Fruit fly (Drosophila melanogaster) whole organism, wandering third instar larva: ENCODE results near the gene CG31253.
"Not testable (repeated sequence)": the region's sequence is repeated elsewhere in the genome, so short reads cannot be mapped to it uniquely, and the experiment has no call there.

Experiments
- CG32264 ChIP-seq: fragments of 200-800 bp; sonication (Bioruptor generic); optimal IDR thresholded peaks from 2 replicates; lab custom pipeline; 2016; ENCODE audit warnings: missing biosample characterization, missing genetic modification characterization
- CG9705 ChIP-seq: fragments of 200-800 bp; sonication (Bioruptor generic); optimal IDR thresholded peaks from 2 replicates; lab custom pipeline; 2018; ENCODE audit warnings: missing biosample characterization, mild to moderate bottlenecking, missing genetic modification characterization
- CrebA ChIP-seq: fragments of 200-800 bp; sonication (Bioruptor generic); optimal IDR thresholded peaks from 2 replicates; lab custom pipeline; 2016; ENCODE audit warnings: missing biosample characterization, mild to moderate bottlenecking, missing genetic modification characterization, borderline replicate concordance
- Dif ChIP-seq: fragments of 200-275, 200-300 bp; sonication (Bioruptor generic); optimal IDR thresholded peaks from 2 replicates; lab custom pipeline; 2018; ENCODE audit warnings: missing biosample characterization, missing genetic modification characterization; ENCODE audit not compliant: partially characterized antibody
- GATAd ChIP-seq: sonication (Bioruptor generic); optimal IDR thresholded peaks from 2 replicates; lab custom pipeline; 2016; ENCODE audit warnings: missing biosample characterization, missing genetic modification characterization
- HLH106 ChIP-seq: fragments of 200-800 bp; optimal IDR thresholded peaks from 3 replicates; lab custom pipeline; 2019; ENCODE audit warnings: missing biosample characterization, mild to moderate bottlenecking, missing genetic modification characterization, moderate library complexity
- Hnf4 ChIP-seq: fragments of 200-800 bp; sonication (Bioruptor generic); optimal IDR thresholded peaks from 2 replicates; lab custom pipeline; 2016; ENCODE audit warnings: missing biosample characterization, mild to moderate bottlenecking, missing genetic modification characterization
- Hr78 ChIP-seq: fragments of >200 bp; optimal IDR thresholded peaks from 2 replicates; lab custom pipeline; 2017; ENCODE audit warnings: missing biosample characterization, missing genetic modification characterization
- Hr83 ChIP-seq: fragments of 200-300 bp; sonication (Bioruptor generic); optimal IDR thresholded peaks from 2 replicates; lab custom pipeline; 2016; ENCODE audit warnings: missing biosample characterization, mild to moderate bottlenecking, missing genetic modification characterization, moderate library complexity; ENCODE audit not compliant: poor library complexity, severe bottlenecking
- Jra ChIP-seq: sonication (Bioruptor generic); optimal IDR thresholded peaks from 2 replicates; lab custom pipeline; 2016; ENCODE audit warnings: missing biosample characterization, missing genetic modification characterization
- Mio ChIP-seq: sonication (Bioruptor generic); optimal IDR thresholded peaks from 2 replicates; lab custom pipeline; 2016; ENCODE audit warnings: missing biosample characterization, missing genetic modification characterization
- Myc ChIP-seq: fragments of >200 bp; optimal IDR thresholded peaks from 2 replicates; lab custom pipeline; 2017
- N ChIP-seq: fragments of >200 bp; optimal IDR thresholded peaks from 2 replicates; lab custom pipeline; 2018; ENCODE audit warnings: missing biosample characterization, missing external identifiers, missing genetic modification characterization
- OdsH ChIP-seq: fragments of 200-800 bp; sonication (Bioruptor generic); optimal IDR thresholded peaks from 2 replicates; lab custom pipeline; 2016; ENCODE audit warnings: missing biosample characterization, mild to moderate bottlenecking, missing genetic modification characterization
- Rel ChIP-seq, 2 experiments: fragments of 200-800 bp; sonication (Bioruptor generic) in 1 of 2; optimal IDR thresholded peaks; 2 replicates in 1 of 2; 3 replicates in 1 of 2; lab custom pipeline; 2016 to 2019; ENCODE audit warnings: mild to moderate bottlenecking in 2 of 2, missing biosample characterization in 2 of 2, missing genetic modification characterization in 2 of 2, moderate library complexity in 1 of 2
- Sp1 ChIP-seq: fragments of 200-800 bp; sonication (Bioruptor generic); optimal IDR thresholded peaks from 3 replicates; lab custom pipeline; 2019; ENCODE audit warnings: missing biosample characterization, mild to moderate bottlenecking, missing genetic modification characterization, moderate library complexity
- brk ChIP-seq: fragments of 200-800 bp; sonication (Bioruptor generic); optimal IDR thresholded peaks from 2 replicates; lab custom pipeline; 2016; ENCODE audit warnings: missing biosample characterization, mild to moderate bottlenecking, missing genetic modification characterization
- dl ChIP-seq, 2 experiments: fragments of 175-275, 200-275 bp in 1 of 2; fragments of 200-275 bp in 1 of 2; sonication (Bioruptor generic); optimal IDR thresholded peaks; lab custom pipeline; 2018; ENCODE audit warnings: mild to moderate bottlenecking in 2 of 2, missing biosample characterization in 2 of 2, missing genetic modification characterization in 2 of 2, moderate library complexity in 2 of 2; ENCODE audit not compliant: partially characterized antibody in 2 of 2, insufficient read depth in 1 of 2
- dsf ChIP-seq: sonication (Bioruptor generic); optimal IDR thresholded peaks from 2 replicates; lab custom pipeline; 2016; ENCODE audit warnings: missing biosample characterization, missing genetic modification characterization, borderline replicate concordance
- ey ChIP-seq: fragments of 200-800 bp; sonication (Bioruptor generic); optimal IDR thresholded peaks from 2 replicates; lab custom pipeline; 2016; ENCODE audit warnings: missing biosample characterization, missing genetic modification characterization
- foxo ChIP-seq, 2 experiments: fragments of 200-800 bp; sonication (Bioruptor generic); optimal IDR thresholded peaks; 2 replicates in 1 of 2; 3 replicates in 1 of 2; lab custom pipeline; 2016 to 2017; ENCODE audit warnings: missing biosample characterization in 2 of 2, missing genetic modification characterization in 2 of 2
- fru ChIP-seq: fragments of 200-800 bp; sonication (Bioruptor generic); optimal IDR thresholded peaks from 3 replicates; lab custom pipeline; 2016; ENCODE audit warnings: missing biosample characterization, mild to moderate bottlenecking, missing genetic modification characterization
- h ChIP-seq: fragments of 200-800 bp; sonication (Bioruptor generic); optimal IDR thresholded peaks from 3 replicates; lab custom pipeline; 2016; ENCODE audit warnings: missing biosample characterization, mild to moderate bottlenecking, missing genetic modification characterization
- lola ChIP-seq: fragments of >200 bp; optimal IDR thresholded peaks from 2 replicates; lab custom pipeline; 2017; ENCODE audit warnings: missing biosample characterization, missing genetic modification characterization
- pan ChIP-seq: fragments of >200 bp; optimal IDR thresholded peaks from 2 replicates; lab custom pipeline; 2017
- psq ChIP-seq: fragments of 200-800 bp; sonication (Bioruptor generic); optimal IDR thresholded peaks from 3 replicates; lab custom pipeline; 2017; ENCODE audit warnings: missing biosample characterization, mild to moderate bottlenecking, missing genetic modification characterization, moderate library complexity
- sage ChIP-seq: fragments of 200-800 bp; sonication (Bioruptor generic); optimal IDR thresholded peaks from 2 replicates; lab custom pipeline; 2016; ENCODE audit warnings: missing biosample characterization, mild to moderate bottlenecking, missing genetic modification characterization
- sv ChIP-seq: fragments of 200-800 bp; sonication (Bioruptor generic); optimal IDR thresholded peaks from 3 replicates; lab custom pipeline; 2016; ENCODE audit warnings: missing biosample characterization, missing genetic modification characterization
- usp ChIP-seq: fragments of >200 bp; optimal IDR thresholded peaks from 2 replicates; lab custom pipeline; 2017; ENCODE audit warnings: missing biosample characterization, missing genetic modification characterization
- woc ChIP-seq: sonication (Bioruptor generic); optimal IDR thresholded peaks from 2 replicates; lab custom pipeline; 2016; ENCODE audit warnings: missing biosample characterization, mild to moderate bottlenecking, missing genetic modification characterization

CG31253 gene

DNA sequence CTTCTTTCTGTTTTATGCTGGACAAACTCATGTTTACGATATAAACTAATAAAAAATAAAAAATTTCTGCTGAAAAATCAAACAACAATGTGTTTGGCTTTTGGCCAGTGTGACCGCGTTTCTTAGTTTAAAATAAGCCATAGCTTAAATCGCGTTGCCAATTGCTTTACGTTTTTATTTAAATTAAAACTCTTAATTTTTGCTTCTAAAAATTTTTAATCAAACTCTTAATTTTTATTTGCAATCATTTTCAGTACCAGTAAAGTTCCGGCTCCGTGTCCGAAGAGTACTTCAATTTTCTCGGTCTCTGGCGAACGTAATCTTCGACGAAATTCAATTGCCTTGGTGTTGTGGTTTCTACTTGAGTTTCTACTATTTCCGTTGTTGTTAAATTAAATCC, 1.2 kb downstream of the CG31253 start, which contains the start of the genes CG42487 and CG4884:
Gene CG42487, minus strand, starts transcription at position 101 of the 400 bp plus-strand sequence.
Gene CG4884, minus strand, starts transcription at position 101 of the 400 bp plus-strand sequence.
- not testable (repeated sequence) for TF ChIP-seq Jra, GATAd, CG32264 (GFP tag; lab: Kevin White, UChicago)

DNA sequence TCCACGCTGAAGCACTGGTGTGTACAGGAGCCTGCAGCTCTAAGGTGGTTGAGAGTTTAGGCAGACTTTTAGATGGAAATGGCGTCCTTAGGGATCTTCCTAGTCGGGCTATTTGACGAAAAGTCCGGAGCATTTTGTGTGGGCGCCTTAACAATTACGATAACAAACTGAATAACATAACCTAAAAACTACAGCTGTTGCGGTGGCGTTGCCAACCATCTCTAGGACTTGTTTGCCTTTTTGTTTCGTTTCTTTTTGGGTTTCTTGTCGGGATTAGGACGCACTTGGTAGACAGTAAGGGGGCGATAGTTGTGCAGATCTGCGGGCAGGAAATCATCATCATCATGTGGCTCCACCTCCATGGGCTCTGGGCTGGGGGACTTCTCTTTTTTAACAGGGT, 2.4 kb downstream of the CG31253 start:
- TF ChIP-seq pan (lab: Kevin White, UChicago) (no peak), usp (no peak), brk (GFP tag; lab: Kevin White, UChicago) (no peak), Jra (GFP tag; lab: Kevin White, UChicago) (no peak), Hr83 (GFP tag; lab: Kevin White, UChicago) (no peak), CG32264 (GFP tag; lab: Kevin White, UChicago) (no peak), N (GFP tag; lab: Kevin White, UChicago) (no peak), OdsH (GFP tag; lab: Kevin White, UChicago) (no peak), h (GFP tag; lab: Kevin White, UChicago) (no peak), foxo (GFP tag; optimal IDR thresholded peaks at IDR 0.05; lab: Kevin White, UChicago) (no peak), woc (no peak), lola (GFP tag; lab: Kevin White, UChicago) (no peak), Dif (no peak), sage (GFP tag; lab: Kevin White, UChicago) (no peak), HLH106 (tag; lab: Kevin White, UChicago) (no peak), CrebA (GFP tag; lab: Kevin White, UChicago) (no peak), ey (GFP tag; lab: Kevin White, UChicago) (no peak), sv (GFP tag; lab: Kevin White, UChicago) (no peak)
- TF ChIP-seq, all 38 proteins: peak for 0

DNA sequence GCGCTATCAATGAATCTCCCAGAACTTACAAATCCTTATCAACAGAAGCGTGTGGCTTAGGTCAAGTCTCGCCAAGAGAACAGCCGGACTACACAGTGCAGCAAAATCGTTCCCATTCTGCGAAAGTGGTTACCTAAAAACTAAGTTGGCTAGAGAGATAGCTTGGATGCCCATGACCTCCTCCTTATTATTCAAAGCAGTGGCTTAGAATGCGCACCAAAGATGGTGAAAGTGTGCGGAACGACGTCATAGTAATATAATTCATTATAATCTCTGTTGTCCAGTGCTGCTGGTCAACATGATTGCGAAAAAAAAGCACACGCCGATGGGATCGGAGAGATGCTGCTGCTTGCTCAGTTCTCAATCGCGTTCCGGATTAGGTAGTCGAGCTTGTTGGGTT, 5.8 kb downstream of the CG31253 start, which contains the start of gene Nep7:
Gene Nep7, plus strand, starts transcription at position 385 of the 400 bp plus-strand sequence.
- TF ChIP-seq GATAd (GFP tag; lab: Kevin White, UChicago) (no peak), Jra (GFP tag; lab: Kevin White, UChicago) (no peak), HLH106 (tag; lab: Kevin White, UChicago) (peak; percentile 10), Rel (GFP tag; optimal IDR thresholded peaks at IDR 0.05; lab: Kevin White, UChicago) (no peak), Rel (tag; optimal IDR thresholded peaks at IDR 0.05; lab: Kevin White, UChicago) (peak; percentile 82), OdsH (GFP tag; lab: Kevin White, UChicago) (no peak)

DNA sequence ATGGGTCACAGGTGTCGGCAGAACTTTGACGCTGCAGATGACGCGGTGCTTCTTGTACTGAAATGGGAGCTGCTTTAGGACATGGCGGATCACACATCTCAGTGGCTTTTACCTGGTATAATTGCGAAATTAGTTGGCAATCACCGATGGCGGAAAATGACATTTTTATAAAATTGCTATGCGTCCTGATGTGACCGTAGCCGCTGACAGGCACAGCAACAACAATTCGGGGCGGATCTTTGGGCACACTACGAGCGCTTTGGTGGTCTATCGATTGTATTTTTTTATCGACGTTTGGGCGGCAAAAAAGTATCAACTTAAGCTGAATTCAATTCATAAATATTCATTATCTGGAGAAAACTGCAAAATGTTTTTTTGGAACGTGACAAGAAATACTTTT, 6.5 kb downstream of the CG31253 start, which contains the start of gene CG4951:
Gene CG4951, minus strand, starts transcription at position 223 of the 400 bp plus-strand sequence.
- TF ChIP-seq Dif (no peak), OdsH (GFP tag; lab: Kevin White, UChicago) (no peak), lola (GFP tag; lab: Kevin White, UChicago) (no peak), dl (GFP tag; optimal IDR thresholded peaks at IDR 0.05; lab: Kevin White, UChicago; ENCODE audit: insufficient read depth in 1 of 2, partially characterized antibody in 2 of 2) (no peak), dsf (no peak), Mio (no peak), fru (no peak), Jra (GFP tag; lab: Kevin White, UChicago) (no peak), usp (no peak), Hr78 (GFP tag; lab: Kevin White, UChicago) (no peak)
- TF ChIP-seq, all 38 proteins: peak for 0

DNA sequence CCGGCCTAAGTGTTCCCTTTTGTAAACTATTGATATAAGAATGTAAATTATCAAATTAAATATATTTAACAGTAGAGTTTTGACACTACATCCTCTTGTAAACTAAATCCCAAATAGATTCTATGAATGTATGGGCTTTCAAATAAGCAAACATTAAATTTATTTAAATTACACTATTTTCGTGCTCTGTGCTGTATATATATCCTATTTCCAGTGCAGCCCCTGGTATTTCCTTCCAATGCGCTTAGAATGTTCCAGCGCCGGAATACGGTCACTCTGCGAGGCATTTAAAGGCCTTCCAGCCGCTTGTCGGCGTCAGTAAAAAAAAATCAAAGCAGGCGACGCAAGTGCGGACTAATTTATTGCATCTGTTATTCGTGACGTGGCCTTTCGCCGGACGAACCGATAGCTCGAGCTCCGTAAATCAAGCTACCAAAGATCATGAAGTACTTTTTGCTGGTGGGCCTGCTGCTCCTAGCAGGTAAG, 11.9 kb downstream of the CG31253 start, which contains the start of gene Gp93:
Gene Gp93, plus strand, starts transcription at position 291 of the 486 bp plus-strand sequence.
- TF ChIP-seq N (GFP tag; lab: Kevin White, UChicago) (no peak), Hnf4 (GFP tag; lab: Kevin White, UChicago) (no peak), sage (GFP tag; lab: Kevin White, UChicago) (no peak), pan (lab: Kevin White, UChicago) (no peak), fru (no peak), Hr83 (GFP tag; lab: Kevin White, UChicago) (peak; percentile 41), GATAd (GFP tag; lab: Kevin White, UChicago) (no peak), CG32264 (GFP tag; lab: Kevin White, UChicago) (no peak), Mio (no peak), ey (GFP tag; lab: Kevin White, UChicago) (peak; percentile 44), psq (peak; percentile 27), CrebA (GFP tag; lab: Kevin White, UChicago) (no peak), Sp1 (GFP tag; lab: Kevin White, UChicago) (peak; percentile 69), Myc (lab: Kevin White, UChicago) (no peak), HLH106 (tag; lab: Kevin White, UChicago) (peak; percentile 74), Rel (GFP tag; optimal IDR thresholded peaks at IDR 0.05; lab: Kevin White, UChicago) (no peak), Rel (tag; optimal IDR thresholded peaks at IDR 0.05; lab: Kevin White, UChicago) (peak; percentile 34), brk (GFP tag; lab: Kevin White, UChicago) (no peak), Dif (peak; percentile 38), dsf (no peak), CG9705 (GFP tag; lab: Kevin White, UChicago) (peak; percentile 45), dl (GFP tag; optimal IDR thresholded peaks at IDR 0.05; lab: Kevin White, UChicago; ENCODE audit: insufficient read depth in 1 of 2, partially characterized antibody in 2 of 2) (no peak), Jra (GFP tag; lab: Kevin White, UChicago) (no peak), OdsH (GFP tag; lab: Kevin White, UChicago) (peak; percentile 39), woc (no peak)
